Worm (Caenorhabditis elegans): Measurements from ENCODE around the gene R09H10.1.

DNA sequence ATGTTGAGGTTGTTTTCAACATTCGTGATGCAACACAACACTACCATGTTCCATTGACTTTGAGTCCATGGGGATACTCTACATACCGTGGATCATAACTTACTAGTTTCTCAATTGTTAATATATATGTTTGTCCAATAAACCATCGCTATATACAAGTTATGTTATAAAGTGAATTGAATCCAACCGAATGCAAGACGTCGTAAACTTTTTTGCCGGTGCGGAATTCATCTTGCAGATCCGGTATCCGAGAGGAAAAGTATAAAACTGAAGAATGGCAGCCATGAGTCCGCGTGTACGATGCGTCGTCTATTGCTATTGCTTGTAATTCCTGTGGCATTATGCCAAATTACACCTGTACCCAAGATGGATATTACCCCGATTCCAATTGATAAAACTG is 8.2 kb downstream of the R09H10.1 start, which contains the start of gene R09H10.6:
- TF ChIP-seq aly-1 (tag; optimal IDR thresholded peaks at IDR 0.05) (no peak), ama-1 (optimal IDR thresholded peaks at IDR 0.05) (no peak), ceh-13 (GFP tag; optimal IDR thresholded peaks at IDR 0.05) (no peak), ets-7 (tag; optimal IDR thresholded peaks at IDR 0.05) (no peak), tbx-37 (GFP tag; conservative IDR thresholded peaks at IDR 0.05) (no peak), sea-1 (GFP tag; conservative IDR thresholded peaks at IDR 0.05) (no peak), ceh-36 (tag; optimal IDR thresholded peaks at IDR 0.05) (no peak), tbx-11 (GFP tag; IDR thresholded peaks at IDR 0.05) (no peak), hmbx-1 (tag; optimal IDR thresholded peaks at IDR 0.05) (no peak), hmg-4 (GFP tag; optimal IDR thresholded peaks at IDR 0.05) (no peak), flt-1 (GFP tag; IDR thresholded peaks at IDR 0.05) (no peak), B0310.2 (tag; optimal IDR thresholded peaks at IDR 0.05) (no peak), scrt-1 (GFP tag; IDR thresholded peaks at IDR 0.05) (no peak), pes-1 (GFP tag; IDR thresholded peaks at IDR 0.05) (no peak)
